Worm (Caenorhabditis elegans) whole organism, L2 larva: Measurements from ENCODE around the gene fntb-1.

ENCODE experiments used
- blmp-1 ChIP-seq: sonication (generic microtip); optimal IDR thresholded peaks from 2 replicates; lab custom pipeline; 2017; ENCODE audit warnings: missing genetic modification characterization, mild to moderate bottlenecking, missing compliant biosample characterization, antibody characterized with exemption, moderate library complexity; ENCODE audit not compliant: insufficient read depth
- lin-11 ChIP-seq: fragments of 150-350 bp; sonication (generic microtip); optimal IDR thresholded peaks from 2 replicates; lab custom pipeline; 2014; ENCODE audit warnings: missing biosample characterization, missing genetic modification characterization, inconsistent platforms, mixed read lengths
- mdl-1 ChIP-seq, 2 experiments: fragments of 150-350 bp in 1 of 2; sonication (generic microtip) in 1 of 2; optimal IDR thresholded peaks; 2 replicates each; lab custom pipeline; 2017; ENCODE audit warnings: missing biosample characterization in 2 of 2, missing genetic modification characterization in 2 of 2
- nhr-129 ChIP-seq: fragments of 150-350 bp; optimal IDR thresholded peaks from 2 replicates; lab custom pipeline; 2014; ENCODE audit warnings: missing biosample characterization, missing genetic modification characterization
- sem-4 ChIP-seq: fragments of 150-350 bp; optimal IDR thresholded peaks from 2 replicates; lab custom pipeline; 2014; ENCODE audit warnings: missing biosample characterization, missing genetic modification reagents, missing genetic modification characterization
- snpc-4 ChIP-seq: fragments of 150-350 bp; optimal IDR thresholded peaks from 2 replicates; lab custom pipeline; 2014; ENCODE audit warnings: missing biosample characterization, missing genetic modification characterization
- unc-39 ChIP-seq: fragments of 150-350 bp; optimal IDR thresholded peaks from 2 replicates; lab custom pipeline; 2014; ENCODE audit warnings: missing biosample characterization, missing genetic modification characterization
- unc-55 ChIP-seq: fragments of 150-350 bp; sonication (generic microtip); optimal IDR thresholded peaks from 3 replicates; lab custom pipeline; 2014; ENCODE audit warnings: missing biosample characterization, missing genetic modification reagents, missing genetic modification characterization
- ztf-11 ChIP-seq: sonication (generic microtip); optimal IDR thresholded peaks from 2 replicates; lab custom pipeline; 2017; ENCODE audit warnings: missing biosample characterization, missing genetic modification characterization

DNA sequence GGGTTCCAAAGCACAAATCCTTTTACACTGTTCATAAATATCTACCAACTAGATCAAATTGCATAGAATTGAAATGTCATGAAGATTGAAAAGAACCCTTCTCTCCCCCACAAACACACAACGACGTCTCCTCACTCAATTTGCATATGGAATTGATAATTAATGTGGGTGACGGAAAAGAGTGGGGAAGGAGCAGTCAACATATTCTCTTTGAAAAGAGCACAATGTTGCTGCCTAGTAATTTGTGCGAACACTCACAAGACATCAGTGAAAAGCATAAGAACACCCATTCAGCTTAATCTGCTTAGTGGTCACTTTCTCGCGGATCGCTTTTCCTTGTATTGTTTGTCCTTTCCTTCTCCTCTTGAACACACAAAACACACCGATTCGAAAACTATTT, 49.0 kb downstream of the fntb-1 start:
- TF ChIP-seq snpc-4 (tag; lab: Kevin White, UChicago), result no peak
- TF ChIP-seq nhr-129 (tag; lab: Kevin White, UChicago), result no peak
- no peak for TF ChIP-seq unc-39 (tag; lab: Kevin White, UChicago)
- no peak for TF ChIP-seq ztf-11 (tag; lab: Kevin White, UChicago)
- no peak for TF ChIP-seq lin-11
- TF ChIP-seq sem-4 (tag; lab: Kevin White, UChicago), result no peak
- no peak for TF ChIP-seq blmp-1 (tag; lab: Kevin White, UChicago)
- no peak for TF ChIP-seq unc-55 (GFP tag; lab: Kevin White, UChicago)
- TF ChIP-seq mdl-1 (tag; optimal IDR thresholded peaks at IDR 0.05; lab: Kevin White, UChicago), result no peak
